Fruit fly (Drosophila melanogaster): ENCODE data around the gene Hyls1.

The Hyls1 gene

dm6 chr2L:16352585-16353580 is at the start of gene Hyls1, which contains the start of the genes chif and CG4455:
Hyls1 (minus strand) TSS chr2L:16352628.
chif (minus strand) TSS chr2L:16352628.
CG4455 (plus strand) TSS chr2L:16352934.
- TF ChIP-seq Mnt (GFP tag; optimal IDR thresholded peaks at IDR 0.05) (peak; percentile 32), cnc (optimal IDR thresholded peaks at IDR 0.05) (no peak), Hr96 (GFP tag; optimal IDR thresholded peaks at IDR 0.05) (no peak), CG5204 (GFP tag; optimal IDR thresholded peaks at IDR 0.05) (no peak), tj (GFP tag; optimal IDR thresholded peaks at IDR 0.05) (peak; percentile 7), CG12768 (GFP tag; optimal IDR thresholded peaks at IDR 0.05) (peak; percentile 30), pad (GFP tag; optimal IDR thresholded peaks at IDR 0.05) (peak; percentile 1), CG33017 (tag; optimal IDR thresholded peaks at IDR 0.05) (no peak), ovo (GFP tag; optimal IDR thresholded peaks at IDR 0.05) (no peak), cic (GFP tag; optimal IDR thresholded peaks at IDR 0.05) (no peak), CG7101 (tag; optimal IDR thresholded peaks at IDR 0.05) (peak; percentile 20), CG7045 (GFP tag; optimal IDR thresholded peaks at IDR 0.05) (no peak), CG11617 (GFP tag; optimal IDR thresholded peaks at IDR 0.05) (peak; percentile 40), bab1 (GFP tag; optimal IDR thresholded peaks at IDR 0.05) (no peak), CG1620 (GFP tag; optimal IDR thresholded peaks at IDR 0.05) (peak; percentile 44), Crg-1 (GFP tag; optimal IDR thresholded peaks at IDR 0.05) (peak; percentile 39), Clk (GFP tag; optimal IDR thresholded peaks at IDR 0.05) (no peak), toe (GFP tag; optimal IDR thresholded peaks at IDR 0.05) (peak; percentile 61), kay (GFP tag; ENCODE audit: borderline replicate concordance) (peak; percentile 91), CG14711 (tag; optimal IDR thresholded peaks at IDR 0.05) (no peak)

- no peak for TF ChIP-seq toe (GFP tag; optimal IDR thresholded peaks at IDR 0.05)
Observed at dm6 chr2L:16397517-16397916, 45.1 kb upstream of the Hyls1 start.

DNA sequence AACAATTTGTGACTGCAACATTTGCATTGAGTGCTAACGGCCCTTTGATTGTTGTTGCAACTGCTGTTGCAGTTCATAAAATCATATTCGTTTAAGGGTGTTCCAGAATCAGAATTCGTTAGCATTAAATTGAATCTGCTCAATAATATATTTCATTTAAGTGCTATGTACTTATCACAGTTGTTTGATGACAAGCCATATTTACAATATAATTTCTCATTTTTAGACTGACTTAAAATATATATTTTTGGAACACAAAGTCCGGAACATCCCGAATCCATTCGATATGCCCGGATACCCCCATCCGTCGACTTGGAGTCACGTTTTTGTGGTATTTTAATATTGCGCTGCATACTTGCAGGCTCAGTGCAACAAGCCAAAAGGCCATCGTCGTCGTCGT is 38.4 kb upstream of the Hyls1 start:
- TF ChIP-seq cnc (optimal IDR thresholded peaks at IDR 0.05) = no peak
- no peak for TF ChIP-seq CG5204 (GFP tag; optimal IDR thresholded peaks at IDR 0.05)
- TF ChIP-seq bab1 (GFP tag; optimal IDR thresholded peaks at IDR 0.05) = no peak
- no peak for TF ChIP-seq ovo (GFP tag; optimal IDR thresholded peaks at IDR 0.05)
- TF ChIP-seq CG14711 (tag; optimal IDR thresholded peaks at IDR 0.05) = no peak
- TF ChIP-seq Mnt (GFP tag; optimal IDR thresholded peaks at IDR 0.05) = no peak
- TF ChIP-seq cic (GFP tag; optimal IDR thresholded peaks at IDR 0.05) = no peak
- no peak for TF ChIP-seq CG1620 (GFP tag; optimal IDR thresholded peaks at IDR 0.05)
- no peak for TF ChIP-seq pad (GFP tag; optimal IDR thresholded peaks at IDR 0.05)
- TF ChIP-seq CG11617 (GFP tag; optimal IDR thresholded peaks at IDR 0.05) = no peak
- TF ChIP-seq Hr96 (GFP tag; optimal IDR thresholded peaks at IDR 0.05) = no peak
- no peak for TF ChIP-seq tj (GFP tag; optimal IDR thresholded peaks at IDR 0.05)
- TF ChIP-seq Clk (GFP tag; optimal IDR thresholded peaks at IDR 0.05) = no peak
- no peak for TF ChIP-seq CG33017 (tag; optimal IDR thresholded peaks at IDR 0.05)
- TF ChIP-seq CG7101 (tag; optimal IDR thresholded peaks at IDR 0.05) = no peak
- no peak for TF ChIP-seq CG7045 (GFP tag; optimal IDR thresholded peaks at IDR 0.05)

DNA sequence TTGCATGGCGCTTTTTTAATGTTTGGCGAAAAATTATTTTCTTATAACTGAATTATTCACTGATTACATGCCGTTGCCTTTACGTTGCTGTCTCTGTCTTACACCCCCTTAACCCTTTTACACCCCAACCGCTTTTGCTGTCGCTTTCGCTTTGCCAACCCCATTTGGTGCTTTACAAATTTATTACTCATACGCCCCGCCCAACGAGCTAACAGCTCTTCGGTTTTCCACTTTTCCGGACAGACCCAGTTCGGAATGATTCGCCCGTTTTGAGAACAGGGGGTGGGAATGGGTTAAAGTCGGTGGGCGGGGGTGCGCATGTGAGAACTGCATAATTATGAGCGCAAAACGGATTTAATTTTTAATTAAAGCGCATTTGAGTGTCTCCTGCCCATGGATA is 28.5 kb upstream of the Hyls1 start:
- TF ChIP-seq Clk (GFP tag; optimal IDR thresholded peaks at IDR 0.05) (no peak), tj (GFP tag; optimal IDR thresholded peaks at IDR 0.05) (no peak), CG7101 (tag; optimal IDR thresholded peaks at IDR 0.05) (no peak), CG14711 (tag; optimal IDR thresholded peaks at IDR 0.05) (no peak), CG5204 (GFP tag; optimal IDR thresholded peaks at IDR 0.05) (no peak), Hr96 (GFP tag; optimal IDR thresholded peaks at IDR 0.05) (no peak), pad (GFP tag; optimal IDR thresholded peaks at IDR 0.05) (no peak), CG7045 (GFP tag; optimal IDR thresholded peaks at IDR 0.05) (no peak), toe (GFP tag; optimal IDR thresholded peaks at IDR 0.05) (no peak), CG33017 (tag; optimal IDR thresholded peaks at IDR 0.05) (no peak), CG11617 (GFP tag; optimal IDR thresholded peaks at IDR 0.05) (no peak), kay (GFP tag; ENCODE audit: borderline replicate concordance) (no peak), ovo (GFP tag; optimal IDR thresholded peaks at IDR 0.05) (no peak), bab1 (GFP tag; optimal IDR thresholded peaks at IDR 0.05) (no peak), CG1620 (GFP tag; optimal IDR thresholded peaks at IDR 0.05) (no peak), cnc (optimal IDR thresholded peaks at IDR 0.05) (no peak)

DNA sequence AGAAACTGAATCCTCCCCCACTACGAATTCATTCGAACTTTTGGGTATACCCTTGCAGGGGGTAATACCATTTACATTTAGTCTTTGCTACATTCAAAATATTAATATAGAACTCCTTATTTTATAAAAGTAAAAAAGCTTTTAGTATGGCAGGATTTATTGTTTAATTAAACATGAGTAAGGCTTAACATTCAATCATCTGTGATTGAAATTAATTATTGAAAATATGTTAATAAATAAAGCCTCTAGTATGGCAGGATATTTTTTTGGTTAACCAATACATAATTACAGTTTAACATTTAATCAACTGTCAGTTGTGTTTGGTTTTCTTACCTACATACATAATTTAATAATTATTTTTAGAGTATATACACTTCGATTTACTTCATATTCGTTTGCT is 22.3 kb upstream of the Hyls1 start:
- TF ChIP-seq Clk (GFP tag; optimal IDR thresholded peaks at IDR 0.05) = no peak
- no peak for TF ChIP-seq kay (GFP tag; ENCODE audit: borderline replicate concordance)

DNA sequence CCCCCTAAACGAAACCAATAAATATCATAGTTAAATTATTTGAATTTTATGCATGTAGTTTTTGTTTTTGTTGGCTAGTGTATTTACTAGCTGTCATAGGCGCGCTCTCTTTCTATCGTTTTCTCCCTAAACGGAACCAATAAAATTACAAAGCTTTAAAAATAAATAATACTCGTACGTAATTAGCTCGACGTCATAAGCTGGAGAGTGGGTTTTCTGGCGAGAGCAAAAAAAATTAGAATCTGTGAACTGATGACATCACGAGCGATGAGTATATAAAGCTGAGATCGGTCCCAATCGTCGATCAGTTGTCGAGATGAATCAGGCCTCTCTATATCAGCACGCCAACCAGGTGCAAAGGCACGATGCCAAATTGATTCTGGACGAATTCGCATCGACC is 13.2 kb upstream of the Hyls1 start, which contains the start of gene jhamt:
Gene jhamt (plus strand): TSS at position 301 of the 400 bp plus-strand sequence.
- TF ChIP-seq pad (GFP tag; optimal IDR thresholded peaks at IDR 0.05) (no peak), CG11617 (GFP tag; optimal IDR thresholded peaks at IDR 0.05) (no peak), cic (GFP tag; optimal IDR thresholded peaks at IDR 0.05) (no peak), ovo (GFP tag; optimal IDR thresholded peaks at IDR 0.05) (no peak), tj (GFP tag; optimal IDR thresholded peaks at IDR 0.05) (no peak)

Data from whole organism, adult.